Worm (Caenorhabditis elegans): ENCODE measurements around the gene F10E9.7.

The F10E9.7 gene

DNA sequence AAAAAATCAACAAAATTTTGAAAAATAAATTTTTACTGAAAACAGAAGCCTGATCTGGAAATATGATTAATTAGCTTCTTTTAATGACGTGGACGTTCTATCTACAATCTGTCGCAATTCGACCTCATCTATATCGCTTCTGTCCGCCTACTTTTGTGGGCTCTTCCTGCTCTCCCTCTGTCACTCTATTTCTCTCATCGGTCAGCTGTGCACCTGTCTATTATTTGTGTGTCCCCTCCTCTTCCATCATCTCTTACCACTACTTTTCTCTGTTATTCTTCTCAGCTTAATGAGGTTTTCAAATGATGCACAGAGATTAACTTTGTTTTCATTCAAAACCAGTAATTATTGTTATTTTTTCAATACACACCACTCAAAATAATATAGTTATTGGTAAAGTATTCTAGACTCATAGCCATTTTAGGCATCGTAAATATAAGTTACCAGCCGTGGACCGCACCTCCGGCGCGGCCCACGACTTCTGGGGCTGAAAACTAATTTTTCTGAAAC lies 8.1 kb downstream of the F10E9.7 start:
- TF ChIP-seq ets-4 (GFP tag; optimal IDR thresholded peaks at IDR 0.05) (no peak), K12H6.12 (tag; optimal IDR thresholded peaks at IDR 0.05) (no peak), snpc-1.3 (tag; optimal IDR thresholded peaks at IDR 0.05; ENCODE audit: insufficient read depth) (no peak)

DNA sequence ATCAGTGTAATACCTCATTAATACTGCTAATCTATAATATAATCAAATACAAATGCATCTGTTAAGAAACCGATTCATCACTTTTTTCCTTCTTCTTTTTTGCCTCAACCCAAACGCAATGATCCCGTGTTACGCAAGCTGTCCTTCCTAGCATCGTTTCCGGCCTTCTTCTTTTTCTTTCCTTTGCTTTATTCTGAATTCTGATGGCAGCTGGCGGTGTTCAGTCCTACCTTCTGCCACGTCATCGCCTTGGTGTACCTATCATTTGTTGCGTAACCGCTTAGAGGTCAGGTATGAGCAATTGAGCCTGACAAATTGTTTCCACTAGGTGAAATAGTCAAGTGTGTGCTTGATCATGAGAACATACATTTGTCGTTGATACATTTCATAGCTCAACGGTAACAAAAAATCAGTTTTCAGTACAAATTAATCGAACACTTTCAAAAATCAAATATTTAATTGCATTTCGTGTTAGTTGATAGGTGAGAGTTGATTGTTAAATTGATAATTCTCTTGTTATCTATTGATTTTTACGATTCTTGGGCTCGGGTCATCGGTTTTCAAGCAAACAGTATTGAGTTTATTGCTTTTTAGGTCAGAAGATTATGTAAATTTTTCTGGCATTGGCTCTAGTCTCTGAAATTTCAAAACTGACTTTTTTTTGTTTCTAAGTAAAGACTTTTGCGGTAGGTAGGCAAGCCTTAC lies 8.9 kb downstream of the F10E9.7 start:
- TF ChIP-seq B0019.2 (GFP tag; conservative IDR thresholded peaks at IDR 0.05) (no peak), Y56A3A.18 (GFP tag; IDR thresholded peaks at IDR 0.05) (no peak), nhr-90 (tag; optimal IDR thresholded peaks at IDR 0.05) (no peak), die-1 (tag; optimal IDR thresholded peaks at IDR 0.05) (no peak), F37B4.10 (GFP tag; IDR thresholded peaks at IDR 0.05) (no peak), B0261.1 (tag; optimal IDR thresholded peaks at IDR 0.05) (no peak)

ce11 chrIII:8293260-8293659 lies 14.0 kb downstream of the F10E9.7 start:
- TF ChIP-seq nhr-80 (tag; optimal IDR thresholded peaks at IDR 0.05) = peak; percentile 68
- TF ChIP-seq madf-8 (GFP tag; conservative IDR thresholded peaks at IDR 0.05) = no peak
- TF ChIP-seq lsl-1 (GFP tag; optimal IDR thresholded peaks at IDR 0.05) = no peak
- no peak for TF ChIP-seq D2030.7 (GFP tag; IDR thresholded peaks at IDR 0.05)
- TF ChIP-seq unc-62 (GFP tag; optimal IDR thresholded peaks at IDR 0.05) = peak; percentile 42

DNA sequence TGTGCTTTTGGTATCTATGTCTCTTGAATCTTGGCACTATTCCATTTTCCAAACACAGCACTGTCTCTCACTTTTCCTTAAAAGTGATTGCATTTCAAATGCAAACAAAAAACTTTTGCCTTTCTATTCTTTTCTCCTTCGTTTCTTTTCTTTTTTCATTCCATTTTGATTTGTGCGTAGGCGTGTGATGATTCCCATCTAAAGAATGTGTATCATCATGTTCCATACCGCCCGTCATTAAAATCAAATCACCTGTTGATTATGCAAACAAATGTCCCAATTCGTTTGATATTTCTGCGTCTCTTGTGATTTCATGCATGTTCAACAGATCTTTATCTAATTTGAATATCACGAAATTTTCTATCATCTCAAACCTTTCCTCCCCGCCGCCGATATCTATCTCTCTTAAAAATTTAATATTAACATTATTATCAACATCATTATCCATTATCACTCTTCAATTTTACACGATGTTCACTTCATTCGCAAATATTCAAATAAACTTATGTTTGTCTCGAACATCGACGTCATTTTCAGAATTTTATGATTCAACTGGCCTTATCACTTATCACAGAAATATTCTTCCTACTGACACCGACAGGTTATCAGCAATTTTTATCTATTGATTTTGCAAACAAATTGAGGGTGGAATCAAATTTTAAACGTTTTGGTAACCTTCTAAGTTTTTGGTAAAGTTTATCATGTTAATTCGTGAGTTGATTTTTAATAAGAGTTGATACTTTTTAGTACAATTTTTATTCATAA lies 15.8 kb downstream of the F10E9.7 start:
- TF ChIP-seq cebp-1 (GFP tag; IDR thresholded peaks at IDR 0.05) (no peak), cebp-1 (tag; optimal IDR thresholded peaks at IDR 0.05) (no peak), madf-6 (GFP tag; IDR thresholded peaks at IDR 0.05) (no peak), nhr-90 (tag; optimal IDR thresholded peaks at IDR 0.05) (no peak), lin-40 (tag; optimal IDR thresholded peaks at IDR 0.05) (no peak), unc-62 (GFP tag; optimal IDR thresholded peaks at IDR 0.05) (no peak), sea-2 (GFP tag; IDR thresholded peaks at IDR 0.05) (no peak), hsf-1 (GFP tag; IDR thresholded peaks at IDR 0.05) (no peak), dox-1 (GFP tag; IDR thresholded peaks at IDR 0.05) (0 out of 2 replicates have a peak, but pooled peaks have one; percentile 22), nfya-2 (GFP tag; IDR thresholded peaks at IDR 0.05) (no peak), D2030.7 (GFP tag; IDR thresholded peaks at IDR 0.05) (no peak), let-526 (GFP tag; IDR thresholded peaks at IDR 0.05) (no peak), Y56A3A.18 (GFP tag; IDR thresholded peaks at IDR 0.05) (no peak), Y95B8A.8 (GFP tag; IDR thresholded peaks at IDR 0.05) (no peak), nhr-80 (tag; optimal IDR thresholded peaks at IDR 0.05) (peak; percentile 60), snpc-1.1 (tag; optimal IDR thresholded peaks at IDR 0.05; ENCODE audit: insufficient read depth) (no peak)

ce11 chrIII:8289181-8289580 lies 18.1 kb downstream of the F10E9.7 start:
- TF ChIP-seq ceh-27 (GFP tag; optimal IDR thresholded peaks at IDR 0.05) (no peak), him-1 (tag; optimal IDR thresholded peaks at IDR 0.05) (no peak), ama-1 (optimal IDR thresholded peaks at IDR 0.05) (no peak), ama-1 (GFP tag; optimal IDR thresholded peaks at IDR 0.05) (no peak), madf-8 (GFP tag; conservative IDR thresholded peaks at IDR 0.05) (no peak), sptf-2 (GFP tag; optimal IDR thresholded peaks at IDR 0.05) (no peak), efl-1 (GFP tag; optimal IDR thresholded peaks at IDR 0.05) (no peak), attf-5 (GFP tag; optimal IDR thresholded peaks at IDR 0.05) (no peak), sea-2 (GFP tag; IDR thresholded peaks at IDR 0.05) (no peak), lsl-1 (GFP tag; optimal IDR thresholded peaks at IDR 0.05) (no peak), mxl-1 (tag; optimal IDR thresholded peaks at IDR 0.05) (no peak), Y67H2A.10 (GFP tag; conservative IDR thresholded peaks at IDR 0.05) (no peak), let-607 (tag; optimal IDR thresholded peaks at IDR 0.05) (no peak), Y95B8A.8 (GFP tag; IDR thresholded peaks at IDR 0.05) (no peak), nfya-2 (GFP tag; IDR thresholded peaks at IDR 0.05) (no peak), F39B2.1 (GFP tag; IDR thresholded peaks at IDR 0.05) (no peak), hmg-1.2 (GFP tag; IDR thresholded peaks at IDR 0.05) (no peak), lsy-27 (tag; optimal IDR thresholded peaks at IDR 0.05; ENCODE audit: borderline replicate concordance, insufficient read depth) (no peak), snpc-1.3 (tag; optimal IDR thresholded peaks at IDR 0.05; ENCODE audit: insufficient read depth) (no peak), tbp1 (GFP tag; optimal IDR thresholded peaks at IDR 0.05) (no peak)
